Worm (Caenorhabditis elegans) whole organism, midembryonic: ENCODE data around the gene haf-3.

Experiments used
- flt-1 ChIP-seq: fragments of 200-800 bp; sonication (Bioruptor generic); IDR thresholded peaks from 2 replicates; pipeline ENCODE4 v1.3.6; 2022; ENCODE audit warnings: missing genetic modification characterization, missing compliant biosample characterization
- med-1 ChIP-seq: sonication (generic microtip); optimal IDR thresholded peaks from 2 replicates; lab custom pipeline; 2017; ENCODE audit warnings: missing genetic modification characterization, mild to moderate bottlenecking, missing compliant biosample characterization, antibody characterized with exemption, missing genetic modification reagents; ENCODE audit not compliant: insufficient read depth
- tab-1 ChIP-seq: fragments of 200-800 bp; sonication (Bioruptor generic); IDR thresholded peaks from 2 replicates; pipeline ENCODE4 v1.3.6; 2022; ENCODE audit warnings: missing genetic modification characterization, missing compliant biosample characterization
- ztf-29 ChIP-seq: fragments of 200-800 bp; sonication (Bioruptor generic); IDR thresholded peaks from 2 replicates; pipeline ENCODE4 v1.3.6; 2022; ENCODE audit warnings: missing genetic modification reagents, missing genetic modification characterization, missing compliant biosample characterization

ce11 chrV:15716679-15717078 is 49.3 kb downstream of the haf-3 start, which contains the start of gene Y6E2A.4:
- TF ChIP-seq tab-1 (GFP tag; lab: Robert Waterston, UW) (no peak), ztf-29 (GFP tag; lab: Robert Waterston, UW) (no peak), flt-1 (GFP tag; lab: Robert Waterston, UW) (no peak), med-1 (GFP tag; lab: Kevin White, UChicago) (no peak)
